Worm (Caenorhabditis elegans) whole organism, midembryonic: ENCODE data around the gene T19C3.5.

Experiments used
- cog-1 ChIP-seq: sonication (generic microtip); optimal IDR thresholded peaks from 2 replicates; lab custom pipeline; 2016; ENCODE audit warnings: missing genetic modification characterization, missing compliant biosample characterization
- flt-1 ChIP-seq: fragments of 200-800 bp; sonication (Bioruptor generic); IDR thresholded peaks from 2 replicates; pipeline ENCODE4 v1.3.6; 2022; ENCODE audit warnings: missing genetic modification characterization, missing compliant biosample characterization
- klf-2 ChIP-seq: fragments of 200-800 bp; sonication (Bioruptor generic); conservative IDR thresholded peaks from 2 replicates; pipeline ENCODE4 v1.3.6; 2022; ENCODE audit warnings: missing genetic modification reagents, missing genetic modification characterization, missing compliant biosample characterization
- med-1 ChIP-seq: sonication (generic microtip); optimal IDR thresholded peaks from 2 replicates; lab custom pipeline; 2017; ENCODE audit warnings: missing genetic modification characterization, mild to moderate bottlenecking, missing compliant biosample characterization, antibody characterized with exemption, missing genetic modification reagents; ENCODE audit not compliant: insufficient read depth
- ref-1 ChIP-seq: fragments of 200-800 bp; sonication (Bioruptor generic); conservative IDR thresholded peaks from 2 replicates; pipeline ENCODE4 v1.3.6; 2022; ENCODE audit warnings: missing genetic modification reagents, missing genetic modification characterization, missing compliant biosample characterization
- tab-1 ChIP-seq: fragments of 200-800 bp; sonication (Bioruptor generic); IDR thresholded peaks from 2 replicates; pipeline ENCODE4 v1.3.6; 2022; ENCODE audit warnings: missing genetic modification characterization, missing compliant biosample characterization
- ztf-23 ChIP-seq: fragments of 200-800 bp; sonication (Bioruptor generic); IDR thresholded peaks from 2 replicates; pipeline ENCODE4 v1.3.6; 2022; ENCODE audit warnings: missing genetic modification reagents, missing genetic modification characterization, missing compliant biosample characterization
- ztf-29 ChIP-seq: fragments of 200-800 bp; sonication (Bioruptor generic); IDR thresholded peaks from 2 replicates; pipeline ENCODE4 v1.3.6; 2022; ENCODE audit warnings: missing genetic modification reagents, missing genetic modification characterization, missing compliant biosample characterization

DNA sequence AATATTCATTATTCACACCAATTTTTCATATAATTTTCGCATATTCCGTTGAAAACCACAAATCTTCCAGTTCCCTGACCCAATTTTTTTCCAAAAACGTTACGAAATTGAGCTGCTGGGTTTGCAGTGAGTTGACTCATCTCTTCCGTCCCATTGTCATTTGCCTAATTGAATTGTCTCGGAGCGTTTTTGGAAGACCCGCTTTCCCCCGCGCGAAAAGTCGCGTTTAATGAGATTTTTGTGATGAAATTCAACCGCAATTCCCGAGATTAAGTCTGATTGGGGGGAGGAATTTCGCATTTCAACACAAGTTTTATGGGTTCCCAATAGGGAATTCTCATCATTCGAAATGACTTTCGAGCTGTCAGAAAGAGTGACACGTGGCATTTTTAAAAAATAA lies 15.8 kb downstream of the T19C3.5 start:
- TF ChIP-seq ztf-29 (GFP tag; lab: Robert Waterston, UW), result no peak
- TF ChIP-seq cog-1 (tag; lab: Kevin White, UChicago), result no peak
- no peak for TF ChIP-seq klf-2 (GFP tag; lab: Robert Waterston, UW)
- TF ChIP-seq tab-1, result no peak
- TF ChIP-seq med-1 (GFP tag; lab: Kevin White, UChicago), result no peak
- TF ChIP-seq flt-1 (GFP tag; lab: Robert Waterston, UW), result no peak
- no peak for TF ChIP-seq ref-1 (GFP tag; lab: Robert Waterston, UW)
- TF ChIP-seq ztf-23 (GFP tag; lab: Robert Waterston, UW), result no peak
